Worm (Caenorhabditis elegans) whole organism, late embryonic: Measurements from ENCODE around the gene lgc-5.

Source experiments
- C08G9.2 ChIP-seq: sonication (generic microtip); optimal IDR thresholded peaks from 2 replicates; lab custom pipeline; 2016; ENCODE audit warnings: mild to moderate bottlenecking, missing genetic modification characterization, moderate library complexity, missing compliant biosample characterization
- C38D4.7 ChIP-seq: fragments of 200-800 bp; sonication (Bioruptor generic); optimal IDR thresholded peaks from 2 replicates; lab custom pipeline; 2018; ENCODE audit warnings: mild to moderate bottlenecking, missing genetic modification characterization, moderate library complexity, missing compliant biosample characterization
- F13H6.1 ChIP-seq: sonication (generic microtip); optimal IDR thresholded peaks from 2 replicates; lab custom pipeline; 2016; ENCODE audit warnings: missing genetic modification characterization, missing compliant biosample characterization
- K09A11.1 ChIP-seq: sonication (generic microtip); optimal IDR thresholded peaks from 2 replicates; lab custom pipeline; 2017; ENCODE audit warnings: antibody characterized with exemption, mild to moderate bottlenecking, missing genetic modification characterization, missing compliant biosample characterization; ENCODE audit not compliant: insufficient read depth
- T23F11.4 ChIP-seq: fragments of 200-800 bp; sonication (Bioruptor generic); optimal IDR thresholded peaks from 2 replicates; lab custom pipeline; 2018; ENCODE audit warnings: mild to moderate bottlenecking, missing genetic modification characterization, missing compliant biosample characterization
- Y22D7AL.16 ChIP-seq: sonication (generic microtip); optimal IDR thresholded peaks from 2 replicates; lab custom pipeline; 2016; ENCODE audit warnings: missing genetic modification characterization, missing compliant biosample characterization
- ama-1 ChIP-seq: fragments of 150-350 bp; optimal IDR thresholded peaks from 2 replicates; lab custom pipeline; 2014
- ceh-14 ChIP-seq: sonication (generic microtip); optimal IDR thresholded peaks from 2 replicates; lab custom pipeline; 2016; ENCODE audit warnings: missing genotype, missing genetic modification characterization, missing compliant biosample characterization
- ceh-19 ChIP-seq: fragments of 200-800 bp; sonication (Bioruptor generic); optimal IDR thresholded peaks from 2 replicates; lab custom pipeline; 2018; ENCODE audit warnings: mild to moderate bottlenecking, missing genetic modification characterization, missing compliant biosample characterization
- ceh-2 ChIP-seq: sonication (generic microtip); optimal IDR thresholded peaks from 2 replicates; lab custom pipeline; 2016; ENCODE audit warnings: missing genotype, missing genetic modification characterization, missing compliant biosample characterization
- ceh-24 ChIP-seq: sonication (generic microtip); optimal IDR thresholded peaks from 2 replicates; lab custom pipeline; 2016; ENCODE audit warnings: mild to moderate bottlenecking, missing genetic modification characterization, missing compliant biosample characterization
- ceh-30 ChIP-seq: fragments of 150-350 bp; optimal IDR thresholded peaks from 2 replicates; lab custom pipeline; 2014; ENCODE audit warnings: missing biosample characterization, missing genetic modification characterization
- ceh-48 ChIP-seq: sonication (generic microtip); optimal IDR thresholded peaks from 2 replicates; lab custom pipeline; 2016; ENCODE audit warnings: missing genetic modification characterization, inconsistent platforms, missing compliant biosample characterization
- ceh-9 ChIP-seq: sonication (generic microtip); optimal IDR thresholded peaks from 2 replicates; lab custom pipeline; 2016; ENCODE audit warnings: mild to moderate bottlenecking, missing genetic modification characterization, inconsistent platforms, missing compliant biosample characterization
- elt-4 ChIP-seq: sonication (generic microtip); optimal IDR thresholded peaks from 2 replicates; lab custom pipeline; 2016; ENCODE audit warnings: missing genetic modification characterization, missing compliant biosample characterization
- fax-1 ChIP-seq: sonication (generic microtip); optimal IDR thresholded peaks from 2 replicates; lab custom pipeline; 2016; ENCODE audit warnings: missing genotype, missing genetic modification characterization, missing compliant biosample characterization
- fkh-10 ChIP-seq: fragments of 150-350 bp; optimal IDR thresholded peaks from 2 replicates; lab custom pipeline; 2014; ENCODE audit warnings: missing biosample characterization, missing genetic modification reagents, missing genetic modification characterization
- fkh-6 ChIP-seq: sonication (generic microtip); optimal IDR thresholded peaks from 2 replicates; lab custom pipeline; 2016; ENCODE audit warnings: missing genetic modification characterization, missing compliant biosample characterization
- hlh-13 ChIP-seq: fragments of 200-800 bp; sonication (Bioruptor generic); optimal IDR thresholded peaks from 2 replicates; lab custom pipeline; 2018; ENCODE audit warnings: mild to moderate bottlenecking, missing genetic modification characterization, missing compliant biosample characterization
- hlh-15 ChIP-seq: sonication (generic microtip); optimal IDR thresholded peaks from 2 replicates; lab custom pipeline; 2016; ENCODE audit warnings: missing genetic modification characterization, missing compliant biosample characterization
- hlh-30 ChIP-seq: sonication (generic microtip); optimal IDR thresholded peaks from 2 replicates; lab custom pipeline; 2017; ENCODE audit warnings: antibody characterized with exemption, missing genetic modification characterization, missing compliant biosample characterization; ENCODE audit not compliant: insufficient read depth
- lim-6 ChIP-seq: sonication (generic microtip); optimal IDR thresholded peaks from 2 replicates; lab custom pipeline; 2016; ENCODE audit warnings: missing genetic modification characterization, missing compliant biosample characterization
- lin-11 ChIP-seq: fragments of 200-800 bp; sonication (Bioruptor generic); optimal IDR thresholded peaks from 2 replicates; lab custom pipeline; 2018; ENCODE audit warnings: mild to moderate bottlenecking, missing genetic modification characterization, missing compliant biosample characterization
- madf-2 ChIP-seq: sonication (generic microtip); optimal IDR thresholded peaks from 2 replicates; lab custom pipeline; 2017; ENCODE audit warnings: missing genetic modification characterization, missing compliant biosample characterization
- nfya-1 ChIP-seq: sonication (generic microtip); optimal IDR thresholded peaks from 2 replicates; lab custom pipeline; 2017; ENCODE audit warnings: missing genetic modification characterization, mild to moderate bottlenecking, missing compliant biosample characterization, antibody characterized with exemption, moderate library complexity
- nhr-11 ChIP-seq: fragments of 150-350 bp; optimal IDR thresholded peaks from 2 replicates; lab custom pipeline; 2014; ENCODE audit warnings: missing biosample characterization, missing genetic modification characterization
- pat-9 ChIP-seq: fragments of 200-800 bp; sonication (Bioruptor generic); optimal IDR thresholded peaks from 2 replicates; lab custom pipeline; 2018; ENCODE audit warnings: mild to moderate bottlenecking, missing genetic modification characterization, moderate library complexity, missing compliant biosample characterization
- pax-1 ChIP-seq: fragments of 150-350 bp; optimal IDR thresholded peaks from 2 replicates; lab custom pipeline; 2014; ENCODE audit warnings: missing biosample characterization, missing genetic modification characterization
- pha-2 ChIP-seq: sonication (generic microtip); optimal IDR thresholded peaks from 2 replicates; lab custom pipeline; 2017; ENCODE audit warnings: mild to moderate bottlenecking, missing genetic modification characterization, missing compliant biosample characterization
- pha-4 ChIP-seq: fragments of 150-350 bp; optimal IDR thresholded peaks from 2 replicates; lab custom pipeline; 2018; ENCODE audit warnings: missing biosample characterization, missing genetic modification reagents, missing genetic modification characterization
- ref-2 ChIP-seq: sonication (generic microtip); optimal IDR thresholded peaks from 2 replicates; lab custom pipeline; 2016; ENCODE audit warnings: missing genetic modification characterization, missing compliant biosample characterization
- sdc-2 ChIP-seq: sonication (generic microtip); optimal IDR thresholded peaks from 2 replicates; lab custom pipeline; 2016; ENCODE audit warnings: missing genotype, missing genetic modification characterization, missing compliant biosample characterization
- sox-2 ChIP-seq: fragments of 200-800 bp; sonication (Bioruptor generic); IDR thresholded peaks from 2 replicates; pipeline ENCODE4 v1.3.6; 2022; ENCODE audit warnings: missing genetic modification reagents, missing genetic modification characterization, missing compliant biosample characterization
- tbx-2 ChIP-seq: sonication (generic microtip); optimal IDR thresholded peaks from 2 replicates; lab custom pipeline; 2016; ENCODE audit warnings: missing genetic modification characterization, missing compliant biosample characterization
- ttx-3 ChIP-seq: sonication (generic microtip); optimal IDR thresholded peaks from 2 replicates; lab custom pipeline; 2016; ENCODE audit warnings: missing genetic modification reagents, missing genetic modification characterization, missing compliant biosample characterization
- unc-3 ChIP-seq, 2 experiments: fragments of 200-800 bp in 1 of 2; sonication (Bioruptor generic) in 1 of 2; sonication (generic microtip) in 1 of 2; conservative IDR thresholded peaks in 1 of 2; optimal IDR thresholded peaks in 1 of 2; 2 replicates each; pipeline versions ENCODE4 v1.3.6 to Lab custom; 2016 to 2022; ENCODE audit warnings: missing compliant biosample characterization in 2 of 2, missing genetic modification characterization in 2 of 2, missing genetic modification reagents in 1 of 2
- unc-42 ChIP-seq: sonication (generic microtip); optimal IDR thresholded peaks from 2 replicates; lab custom pipeline; 2016; ENCODE audit warnings: missing genotype, missing genetic modification characterization, missing compliant biosample characterization
- unc-55 ChIP-seq: sonication (generic microtip); optimal IDR thresholded peaks from 2 replicates; lab custom pipeline; 2017; ENCODE audit warnings: missing biosample characterization, missing genetic modification reagents, missing genetic modification characterization
- ztf-16 ChIP-seq: sonication (generic microtip); optimal IDR thresholded peaks from 2 replicates; lab custom pipeline; 2017; ENCODE audit warnings: missing genetic modification characterization, missing compliant biosample characterization

The lgc-5 gene

ce11 chrIV:8300468-8300867, 42.0 kb upstream of the lgc-5 start, which contains the start of gene F35H10.5:
TSS of gene F35H10.5 (plus strand) at chrIV:8300768.
- TF ChIP-seq lin-11 (tag; lab: Kevin White, UChicago) (no peak), pax-1 (tag; lab: Kevin White, UChicago) (no peak), nfya-1 (no peak), nhr-11 (tag; lab: Kevin White, UChicago) (no peak), ref-2 (tag; lab: Kevin White, UChicago) (no peak), fax-1 (tag; lab: Kevin White, UChicago) (no peak), unc-42 (tag; lab: Kevin White, UChicago) (no peak)

- TF ChIP-seq C08G9.2 (tag; lab: Kevin White, UChicago): no peak
- TF ChIP-seq hlh-30: no peak
- no peak for TF ChIP-seq T23F11.4 (GFP tag; lab: Kevin White, UChicago)
- TF ChIP-seq nfya-1: no peak
- no peak for TF ChIP-seq ama-1 (lab: Kevin White, UChicago)
- TF ChIP-seq pha-4 (tag; lab: Kevin White, UChicago): no peak
- no peak for TF ChIP-seq ceh-9 (tag; lab: Kevin White, UChicago)
Observed at ce11 chrIV:8301925-8302324, 40.6 kb upstream of the lgc-5 start.

- TF ChIP-seq elt-4 (tag; lab: Kevin White, UChicago) (no peak), ceh-24 (no peak), ceh-14 (tag; lab: Kevin White, UChicago) (no peak), unc-55 (no peak), Y22D7AL.16 (tag; lab: Kevin White, UChicago) (no peak), ama-1 (lab: Kevin White, UChicago) (no peak), unc-3 (GFP tag; conservative IDR thresholded peaks at IDR 0.05; lab: Robert Waterston, UW) (no peak), unc-3 (tag; optimal IDR thresholded peaks at IDR 0.05; lab: Kevin White, UChicago) (no peak), C38D4.7 (GFP tag; lab: Kevin White, UChicago) (no peak), unc-42 (tag; lab: Kevin White, UChicago) (no peak), pat-9 (no peak), lin-11 (tag; lab: Kevin White, UChicago) (no peak), K09A11.1 (tag; lab: Kevin White, UChicago) (no peak), hlh-15 (tag; lab: Kevin White, UChicago) (no peak)
- TF ChIP-seq, all 69 proteins: peak for 0
Observed at ce11 chrIV:8302648-8303161, 39.8 kb upstream of the lgc-5 start.

- no peak for TF ChIP-seq T23F11.4 (GFP tag; lab: Kevin White, UChicago)
- no peak for TF ChIP-seq ref-2 (tag; lab: Kevin White, UChicago)
- TF ChIP-seq unc-55: no peak
- no peak for TF ChIP-seq unc-42 (tag; lab: Kevin White, UChicago)
- TF ChIP-seq ceh-30 (tag; lab: Kevin White, UChicago): no peak
- no peak for TF ChIP-seq fkh-6
- TF ChIP-seq nhr-11 (tag; lab: Kevin White, UChicago): no peak
- TF ChIP-seq madf-2 (tag; lab: Kevin White, UChicago): no peak
- TF ChIP-seq tbx-2 (tag; lab: Kevin White, UChicago): no peak
- TF ChIP-seq, all 69 proteins: peak for 0
Observed at ce11 chrIV:8303668-8304067, 38.8 kb upstream of the lgc-5 start, which contains the start of gene vha-5. TSS of gene vha-5 (plus strand) at chrIV:8303968.

- no peak for TF ChIP-seq ceh-24
Observed at ce11 chrIV:8307408-8307807, 35.1 kb upstream of the lgc-5 start.

DNA sequence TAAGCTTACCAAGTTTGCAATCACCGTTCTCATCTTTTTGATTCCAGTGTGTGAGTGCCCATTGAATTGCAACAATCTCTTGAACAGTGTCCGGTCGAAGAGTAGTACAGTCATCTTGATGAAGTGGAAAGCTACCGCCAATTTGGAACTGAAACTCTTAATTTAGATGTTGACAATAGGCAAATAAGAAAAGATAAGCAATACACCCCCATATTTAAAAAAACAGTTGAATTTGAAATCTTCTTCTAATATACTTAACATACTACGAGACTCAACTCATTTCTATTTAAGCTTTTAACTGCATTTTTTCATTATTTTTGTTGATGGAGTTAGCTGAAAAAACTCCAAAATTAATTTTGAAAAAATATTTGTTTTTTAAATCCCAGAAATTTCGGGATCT, 30.4 kb upstream of the lgc-5 start:
- TF ChIP-seq lin-11 (tag; lab: Kevin White, UChicago) (no peak), sdc-2 (tag; lab: Kevin White, UChicago) (no peak), ztf-16 (tag; lab: Kevin White, UChicago) (no peak), lim-6 (tag; lab: Kevin White, UChicago) (no peak), F13H6.1 (no peak), unc-42 (tag; lab: Kevin White, UChicago) (no peak), fkh-10 (GFP tag; lab: Kevin White, UChicago) (no peak), hlh-13 (GFP tag; lab: Kevin White, UChicago) (no peak), ceh-2 (tag; lab: Kevin White, UChicago) (no peak), nhr-11 (tag; lab: Kevin White, UChicago) (no peak), C08G9.2 (tag; lab: Kevin White, UChicago) (no peak), sox-2 (GFP tag; lab: Robert Waterston, UW) (no peak), ceh-19 (GFP tag; lab: Kevin White, UChicago) (no peak), ttx-3 (tag; lab: Kevin White, UChicago) (no peak), unc-55 (no peak), pha-2 (tag; lab: Kevin White, UChicago) (no peak), ceh-48 (tag; lab: Kevin White, UChicago) (no peak), ceh-14 (tag; lab: Kevin White, UChicago) (no peak)
